Worm (Caenorhabditis elegans): Measurements from ENCODE around the gene W02B12.16.

ce11 chrII:11495307-11495706, 19.0 kb upstream of the W02B12.16 start, which contains the start of the genes ooc-3 and B0334.4:
- no peak for TF ChIP-seq ets-7 (tag; optimal IDR thresholded peaks at IDR 0.05)
- TF ChIP-seq ama-1 (optimal IDR thresholded peaks at IDR 0.05), result no peak
- no peak for TF ChIP-seq scrt-1 (GFP tag; IDR thresholded peaks at IDR 0.05)
- TF ChIP-seq aly-1 (tag; optimal IDR thresholded peaks at IDR 0.05), result no peak
- no peak for TF ChIP-seq tra-4 (tag; optimal IDR thresholded peaks at IDR 0.05)
- no peak for TF ChIP-seq flt-1 (GFP tag; IDR thresholded peaks at IDR 0.05)
- no peak for TF ChIP-seq hmbx-1 (tag; optimal IDR thresholded peaks at IDR 0.05)
- no peak for TF ChIP-seq B0310.2 (tag; optimal IDR thresholded peaks at IDR 0.05)
- no peak for TF ChIP-seq sea-1 (GFP tag; conservative IDR thresholded peaks at IDR 0.05)
- no peak for TF ChIP-seq ceh-36 (tag; optimal IDR thresholded peaks at IDR 0.05)
- TF ChIP-seq tbx-11 (GFP tag; IDR thresholded peaks at IDR 0.05), result no peak
- no peak for TF ChIP-seq pes-1 (GFP tag; IDR thresholded peaks at IDR 0.05)
- no peak for TF ChIP-seq hnd-1 (tag; optimal IDR thresholded peaks at IDR 0.05)
- TF ChIP-seq ceh-13 (GFP tag; optimal IDR thresholded peaks at IDR 0.05), result no peak
